Fruit fly (Drosophila melanogaster): ENCODE measurements around the gene Brf.

Brf gene

dm6 chr3R:17400675-17401118 is 9.6 kb upstream of the Brf start (continued):
- no peak for TF ChIP-seq CG6813 (GFP tag; optimal IDR thresholded peaks at IDR 0.05)
- peak; percentile 74 for TF ChIP-seq CG15696 (tag; optimal IDR thresholded peaks at IDR 0.05)
- no peak for TF ChIP-seq otp (GFP tag; IDR thresholded peaks at IDR 0.05)
- no peak for TF ChIP-seq CG11093 (GFP tag; IDR thresholded peaks at IDR 0.05)
- TF ChIP-seq tin (GFP tag; optimal IDR thresholded peaks at IDR 0.05): peak; percentile 57
- no peak for TF ChIP-seq gcm2 (GFP tag; optimal IDR thresholded peaks at IDR 0.05)
- TF ChIP-seq CG14710 (tag; optimal IDR thresholded peaks at IDR 0.05): peak; percentile 53
- no peak for TF ChIP-seq CG9817 (tag; optimal IDR thresholded peaks at IDR 0.05)
- no peak for TF ChIP-seq pros (GFP tag; optimal IDR thresholded peaks at IDR 0.05)
- no peak for TF ChIP-seq CG8478 (optimal IDR thresholded peaks at IDR 0.05)
- peak; percentile 3 for TF ChIP-seq Sox102F (GFP tag; optimal IDR thresholded peaks at IDR 0.05)
- peak; percentile 94 for TF ChIP-seq sens (GFP tag)
- no peak for TF ChIP-seq mirr (GFP tag; optimal IDR thresholded peaks at IDR 0.05)
- TF ChIP-seq gcm (GFP tag; optimal IDR thresholded peaks at IDR 0.05): peak; percentile 8
- TF ChIP-seq Ravus (GFP tag; IDR thresholded peaks at IDR 0.05): no peak
- TF ChIP-seq sd (tag; optimal IDR thresholded peaks at IDR 0.05): no peak
- no peak for TF ChIP-seq slbo (GFP tag; IDR thresholded peaks at IDR 0.05)
- TF ChIP-seq dpn (GFP tag; optimal IDR thresholded peaks at IDR 0.05): no peak
- TF ChIP-seq CG1024 (GFP tag; IDR thresholded peaks at IDR 0.05): 0 out of 2 replicates have a peak, but pooled peaks have one; percentile 17
- TF ChIP-seq wdn (GFP tag; IDR thresholded peaks at IDR 0.05): no peak
- TF ChIP-seq CG13296 (GFP tag; optimal IDR thresholded peaks at IDR 0.05): no peak
- no peak for TF ChIP-seq peb (GFP tag; IDR thresholded peaks at IDR 0.05)
- TF ChIP-seq usp (GFP tag; optimal IDR thresholded peaks at IDR 0.05): no peak
- TF ChIP-seq Trl (optimal IDR thresholded peaks at IDR 0.05): no peak
- TF ChIP-seq Trl (GFP tag; optimal IDR thresholded peaks at IDR 0.05): peak; percentile 34
- TF ChIP-seq dm (GFP tag; optimal IDR thresholded peaks at IDR 0.05): no peak
- TF ChIP-seq HHEX (GFP tag; optimal IDR thresholded peaks at IDR 0.05): peak; percentile 60
- peak; percentile 38; the same call in 1 of the 2 replicates for TF ChIP-seq CG14441 (GFP tag; IDR thresholded peaks at IDR 0.05)
- TF ChIP-seq NK7.1 (GFP tag; optimal IDR thresholded peaks at IDR 0.05): no peak
- peak; percentile 13 for TF ChIP-seq scrt (GFP tag; optimal IDR thresholded peaks at IDR 0.05)
- TF ChIP-seq Chrac-16 (GFP tag; optimal IDR thresholded peaks at IDR 0.05): no peak
- TF ChIP-seq eyg (GFP tag; optimal IDR thresholded peaks at IDR 0.05): no peak
- no peak for TF ChIP-seq Hr3 (GFP tag; optimal IDR thresholded peaks at IDR 0.05)
- TF ChIP-seq Hr78 (GFP tag; optimal IDR thresholded peaks at IDR 0.05): no peak
- 0 out of 3 replicates have a peak, but pooled peaks have one; percentile 24 for TF ChIP-seq croc (GFP tag; conservative IDR thresholded peaks at IDR 0.05)
- no peak for TF ChIP-seq sug (tag; optimal IDR thresholded peaks at IDR 0.05)
- TF ChIP-seq CG15269 (tag; optimal IDR thresholded peaks at IDR 0.05): peak; percentile 19
- no peak for TF ChIP-seq exex (tag; optimal IDR thresholded peaks at IDR 0.05)
- peak; percentile 78 for TF ChIP-seq dmrt99B (tag; optimal IDR thresholded peaks at IDR 0.05)
- peak; percentile 43; the same call in 1 of the 2 replicates for TF ChIP-seq Ptx1 (GFP tag; IDR thresholded peaks at IDR 0.05)
- no peak for TF ChIP-seq CG10462 (GFP tag; optimal IDR thresholded peaks at IDR 0.05)
- peak; percentile 65 for TF ChIP-seq CG3281 (GFP tag; optimal IDR thresholded peaks at IDR 0.05)
- no peak for TF ChIP-seq CG8089 (GFP tag; optimal IDR thresholded peaks at IDR 0.05)
- TF ChIP-seq ATbp (GFP tag; optimal IDR thresholded peaks at IDR 0.05): no peak
- TF ChIP-seq CG11247 (GFP tag; IDR thresholded peaks at IDR 0.05): no peak
- TF ChIP-seq Gug (GFP tag; IDR thresholded peaks at IDR 0.05): no peak
- TF ChIP-seq CG14965 (GFP tag; optimal IDR thresholded peaks at IDR 0.05; ENCODE audit: borderline replicate concordance): no peak
- no peak for TF ChIP-seq pan (optimal IDR thresholded peaks at IDR 0.05)
- TF ChIP-seq pan (GFP tag; optimal IDR thresholded peaks at IDR 0.05 in 1 of 2, IDR thresholded peaks at IDR 0.05 in 1 of 2): peak in 1 of 2 experiments; percentile 63
- TF ChIP-seq HLH54F (GFP tag; optimal IDR thresholded peaks at IDR 0.05): no peak
- peak; percentile 61 for TF ChIP-seq CG17359 (tag; optimal IDR thresholded peaks at IDR 0.05)
- no peak for TF ChIP-seq E2f2 (GFP tag; IDR thresholded peaks at IDR 0.05)
